Fruit fly (Drosophila melanogaster) whole organism, prepupa: Measurements from ENCODE around the gene T48.
A peak's percentile ranks its signal among the peaks of the same experiment; 100 is the strongest.

Experiments
- CG10631 ChIP-seq: fragments of 200-800 bp; sonication (Bioruptor generic); optimal IDR thresholded peaks from 2 replicates; lab custom pipeline; 2016; ENCODE audit warnings: missing biosample characterization, missing genetic modification characterization
- CG10669 ChIP-seq: fragments of 200-800 bp; sonication (Bioruptor generic); optimal IDR thresholded peaks from 3 replicates; lab custom pipeline; 2018; ENCODE audit warnings: missing biosample characterization, mild to moderate bottlenecking, missing genetic modification characterization, moderate library complexity
- CG11294 ChIP-seq: fragments of 200-800 bp; sonication (Bioruptor generic); IDR thresholded peaks from 2 replicates; pipeline ENCODE4 v1.3.6; 2022; ENCODE audit warnings: missing biosample characterization, missing genetic modification characterization
- CG11762 ChIP-seq: fragments of 200-800 bp; sonication (Bioruptor generic); optimal IDR thresholded peaks from 3 replicates; lab custom pipeline; 2016; ENCODE audit warnings: missing biosample characterization, missing genetic modification characterization; ENCODE audit not compliant: insufficient read depth
- CG11902 ChIP-seq: fragments of 200-800 bp; sonication (Bioruptor generic); optimal IDR thresholded peaks from 3 replicates; lab custom pipeline; 2016; ENCODE audit warnings: missing biosample characterization, missing genetic modification characterization
- CG15336 ChIP-seq: fragments of 200-800 bp; sonication (Bioruptor generic); IDR thresholded peaks from 2 replicates; pipeline ENCODE4 v1.3.6; 2022; ENCODE audit warnings: missing biosample characterization, missing genetic modification characterization
- CG3032 ChIP-seq: fragments of 200-800 bp; optimal IDR thresholded peaks from 2 replicates; lab custom pipeline; 2019; ENCODE audit warnings: missing biosample characterization, mild to moderate bottlenecking, missing genetic modification characterization, moderate library complexity
- CG31627 ChIP-seq: fragments of 200-800 bp; sonication (Bioruptor generic); optimal IDR thresholded peaks from 3 replicates; lab custom pipeline; 2016; ENCODE audit warnings: missing biosample characterization, missing genetic modification characterization
- CG3919 ChIP-seq: fragments of 200-800 bp; sonication (Bioruptor generic); optimal IDR thresholded peaks from 3 replicates; lab custom pipeline; 2016; ENCODE audit warnings: missing biosample characterization, missing genetic modification characterization
- CG4318 ChIP-seq: fragments of 200-800 bp; sonication (Bioruptor generic); optimal IDR thresholded peaks from 3 replicates; lab custom pipeline; 2017; ENCODE audit warnings: missing biosample characterization, mild to moderate bottlenecking, missing genetic modification characterization
- CG6163 ChIP-seq: fragments of 200-800 bp; sonication (Bioruptor generic); IDR thresholded peaks from 3 replicates; pipeline ENCODE4 v1.3.6; 2022; ENCODE audit warnings: missing biosample characterization, missing genetic modification characterization
- CG6276 ChIP-seq: fragments of 200-800 bp; sonication (Bioruptor generic); optimal IDR thresholded peaks from 2 replicates; lab custom pipeline; 2017; ENCODE audit warnings: missing biosample characterization, mild to moderate bottlenecking, missing genetic modification characterization
- CG6808 ChIP-seq: fragments of 200-800 bp; sonication (Bioruptor generic); optimal IDR thresholded peaks from 3 replicates; lab custom pipeline; 2017; ENCODE audit warnings: missing biosample characterization, missing genetic modification characterization, mild to moderate bottlenecking, moderate library complexity, missing genetic modification reagents
- CG6854 ChIP-seq: fragments of 200-800 bp; sonication (Bioruptor generic); optimal IDR thresholded peaks from 2 replicates; lab custom pipeline; 2017; ENCODE audit warnings: missing biosample characterization, mild to moderate bottlenecking, missing genetic modification characterization
- CG7368 ChIP-seq: fragments of 200-800 bp; sonication (Bioruptor generic); optimal IDR thresholded peaks from 3 replicates; lab custom pipeline; 2016; ENCODE audit warnings: missing biosample characterization, missing genetic modification characterization
- CG8319 ChIP-seq: fragments of 200-800 bp; sonication (Bioruptor generic); optimal IDR thresholded peaks from 3 replicates; lab custom pipeline; 2016; ENCODE audit warnings: missing biosample characterization, missing genetic modification characterization
- CG9139 ChIP-seq: fragments of 200-800 bp; sonication (Bioruptor generic); optimal IDR thresholded peaks from 3 replicates; lab custom pipeline; 2017; ENCODE audit warnings: missing biosample characterization, mild to moderate bottlenecking, missing genetic modification characterization
- Eip75B ChIP-seq: fragments of 200-800 bp; sonication (Bioruptor generic); optimal IDR thresholded peaks from 3 replicates; lab custom pipeline; 2016; ENCODE audit warnings: missing biosample characterization, missing genetic modification characterization
- Eip78C ChIP-seq: fragments of 200-800 bp; sonication (Bioruptor generic); peaks from one replicate; lab custom pipeline; 2016; ENCODE audit warnings: missing biosample characterization, missing genetic modification characterization
- Eip93F ChIP-seq: fragments of 200-800 bp; sonication (Bioruptor generic); optimal IDR thresholded peaks from 2 replicates; lab custom pipeline; 2016; ENCODE audit warnings: missing biosample characterization, mild to moderate bottlenecking, missing genetic modification characterization
- Ets21C ChIP-seq: fragments of 200-800 bp; sonication (Bioruptor generic); optimal IDR thresholded peaks from 3 replicates; lab custom pipeline; 2016; ENCODE audit warnings: missing biosample characterization, missing genetic modification characterization
- Ets96B ChIP-seq: fragments of 200-800 bp; optimal IDR thresholded peaks from 2 replicates; lab custom pipeline; 2019; ENCODE audit warnings: missing biosample characterization, mild to moderate bottlenecking, missing genetic modification characterization, moderate library complexity
- Gug ChIP-seq: fragments of 200-800 bp; sonication (Bioruptor generic); IDR thresholded peaks from 2 replicates; pipeline ENCODE4 v1.3.6; 2022; ENCODE audit warnings: missing biosample characterization, missing genetic modification characterization
- Hr4 ChIP-seq: fragments of 200-800 bp; sonication (Bioruptor generic); optimal IDR thresholded peaks from 3 replicates; lab custom pipeline; 2016; ENCODE audit warnings: missing biosample characterization, missing genetic modification characterization
- Lpt ChIP-seq: fragments of 200-800 bp; sonication (Bioruptor generic); optimal IDR thresholded peaks from 3 replicates; lab custom pipeline; 2016; ENCODE audit warnings: missing biosample characterization, missing genetic modification characterization
- Sox102F ChIP-seq: fragments of 200-800 bp; sonication (Bioruptor generic); optimal IDR thresholded peaks from 2 replicates; lab custom pipeline; 2016; ENCODE audit warnings: missing biosample characterization, mild to moderate bottlenecking, missing genetic modification characterization
- Sox14 ChIP-seq: fragments of 200-800 bp; sonication (Bioruptor generic); optimal IDR thresholded peaks from 3 replicates; lab custom pipeline; 2016; ENCODE audit warnings: missing biosample characterization, missing genetic modification characterization
- acj6 ChIP-seq: fragments of 200-800 bp; sonication (Bioruptor generic); optimal IDR thresholded peaks from 3 replicates; lab custom pipeline; 2016; ENCODE audit warnings: missing biosample characterization, missing genetic modification characterization
- cyc ChIP-seq: fragments of 200-800 bp; sonication (Bioruptor generic); optimal IDR thresholded peaks from 3 replicates; lab custom pipeline; 2016; ENCODE audit warnings: missing biosample characterization, missing genetic modification characterization
- dac ChIP-seq: fragments of 200-800 bp; sonication (Bioruptor generic); optimal IDR thresholded peaks from 2 replicates; lab custom pipeline; 2017; ENCODE audit warnings: missing biosample characterization, mild to moderate bottlenecking, missing genetic modification characterization
- dsx ChIP-seq: fragments of 200-800 bp; optimal IDR thresholded peaks from 3 replicates; lab custom pipeline; 2019; ENCODE audit warnings: missing biosample characterization, mild to moderate bottlenecking, missing genetic modification characterization, moderate library complexity; ENCODE audit not compliant: poor library complexity, severe bottlenecking
- eg ChIP-seq: fragments of 200-800 bp; sonication (Bioruptor generic); IDR thresholded peaks from 3 replicates; pipeline ENCODE4 v1.3.6; 2022; ENCODE audit warnings: missing biosample characterization, missing genetic modification characterization
- esn ChIP-seq: fragments of 200-800 bp; sonication (Bioruptor generic); optimal IDR thresholded peaks from 2 replicates; lab custom pipeline; 2016; ENCODE audit warnings: missing biosample characterization, mild to moderate bottlenecking, missing genetic modification characterization, moderate library complexity
- fd59A ChIP-seq: fragments of 200-800 bp; sonication (Bioruptor generic); optimal IDR thresholded peaks from 2 replicates; lab custom pipeline; 2017; ENCODE audit warnings: missing biosample characterization, mild to moderate bottlenecking, missing genetic modification characterization, missing genetic modification reagents
- lz ChIP-seq: fragments of 200-800 bp; sonication (Bioruptor generic); optimal IDR thresholded peaks from 3 replicates; lab custom pipeline; 2016; ENCODE audit warnings: missing biosample characterization, missing genetic modification characterization
- pdm3 ChIP-seq: fragments of 200-800 bp; sonication (Bioruptor generic); optimal IDR thresholded peaks from 3 replicates; lab custom pipeline; 2016; ENCODE audit warnings: missing biosample characterization, missing genetic modification characterization
- spab ChIP-seq: fragments of 200-800 bp; sonication (Bioruptor generic); optimal IDR thresholded peaks from 2 replicates; lab custom pipeline; 2017; ENCODE audit warnings: missing biosample characterization, mild to moderate bottlenecking, missing genetic modification characterization, missing genetic modification reagents
- ss ChIP-seq, 2 experiments: fragments of 200-800 bp; sonication (Bioruptor generic); optimal IDR thresholded peaks; 2 replicates in 1 of 2; 3 replicates in 1 of 2; lab custom pipeline; 2017 to 2018; ENCODE audit warnings: mild to moderate bottlenecking in 2 of 2, missing biosample characterization in 2 of 2, missing genetic modification characterization in 2 of 2, moderate library complexity in 1 of 2
- svp ChIP-seq: fragments of 200-800 bp; sonication (Bioruptor generic); peaks from one replicate; lab custom pipeline; 2016; ENCODE audit warnings: missing biosample characterization, missing genetic modification characterization

The T48 gene

DNA sequence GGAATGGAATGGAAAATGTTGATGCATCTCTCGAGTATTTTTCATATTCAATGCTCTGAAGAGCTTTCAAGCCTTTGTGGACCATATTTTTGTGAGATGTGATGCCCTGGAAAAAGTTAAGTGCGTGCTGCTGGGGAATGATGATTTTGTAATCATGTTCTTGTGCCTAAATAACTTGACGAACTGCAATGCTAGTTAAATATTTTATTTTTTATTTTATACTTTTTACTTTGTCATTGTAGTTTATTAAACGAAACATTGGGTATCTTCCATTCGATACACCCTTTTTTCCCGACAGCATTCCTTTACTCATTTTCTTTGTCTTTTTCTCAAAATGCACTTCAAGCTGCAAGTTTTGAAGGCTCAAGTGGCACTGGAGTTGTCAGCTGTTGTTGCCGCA, 18.4 kb downstream of the T48 start (continued):
- TF ChIP-seq CG9139 (GFP tag; lab: Kevin White, UChicago) (no peak), fd59A (GFP tag; lab: Kevin White, UChicago) (no peak), acj6 (peak; percentile 62), eg (GFP tag; lab: Robert Waterston, UW) (peak; percentile 67), CG10669 (peak; percentile 22), CG11902 (GFP tag; lab: Kevin White, UChicago) (peak; percentile 24), CG8319 (peak; percentile 18), cyc (peak; percentile 29), CG6854 (GFP tag; lab: Kevin White, UChicago) (no peak), spab (GFP tag; lab: Kevin White, UChicago) (no peak), Ets21C (no peak), CG6808 (GFP tag; lab: Kevin White, UChicago) (no peak), CG11762 (GFP tag; lab: Kevin White, UChicago) (peak; percentile 5), CG3032 (tag; lab: Kevin White, UChicago) (no peak), CG11294 (GFP tag; lab: Robert Waterston, UW) (0 out of 2 replicates have a peak, but pooled peaks have one; percentile 20), CG7368 (GFP tag; lab: Kevin White, UChicago) (peak; percentile 13), CG6163 (peak; percentile 50; the same call in 1 of the 3 replicates), CG4318 (peak; percentile 16), Eip78C (GFP tag; lab: Kevin White, UChicago) (peak; percentile 85), CG31627 (GFP tag; lab: Kevin White, UChicago) (peak; percentile 25), pdm3 (peak; percentile 57), Sox14 (GFP tag; lab: Kevin White, UChicago) (peak; percentile 39), CG6276 (GFP tag; lab: Kevin White, UChicago) (no peak), ss (GFP tag; optimal IDR thresholded peaks at IDR 0.05; lab: Kevin White, UChicago) (no peak), esn (peak; percentile 52), Eip75B (GFP tag; lab: Kevin White, UChicago) (peak; percentile 26), Ets96B (tag; lab: Kevin White, UChicago) (peak; percentile 27), Hr4 (GFP tag; lab: Kevin White, UChicago) (peak; percentile 61), Sox102F (GFP tag; lab: Kevin White, UChicago) (peak; percentile 53), dsx (GFP tag; lab: Kevin White, UChicago) (no peak), Eip93F (GFP tag; lab: Kevin White, UChicago) (no peak), lz (peak; percentile 31), Gug (GFP tag; lab: Robert Waterston, UW) (peak; percentile 35; the same call in 1 of the 2 replicates), Lpt (peak; percentile 28), svp (GFP tag; lab: Kevin White, UChicago) (no peak), dac (no peak)

DNA sequence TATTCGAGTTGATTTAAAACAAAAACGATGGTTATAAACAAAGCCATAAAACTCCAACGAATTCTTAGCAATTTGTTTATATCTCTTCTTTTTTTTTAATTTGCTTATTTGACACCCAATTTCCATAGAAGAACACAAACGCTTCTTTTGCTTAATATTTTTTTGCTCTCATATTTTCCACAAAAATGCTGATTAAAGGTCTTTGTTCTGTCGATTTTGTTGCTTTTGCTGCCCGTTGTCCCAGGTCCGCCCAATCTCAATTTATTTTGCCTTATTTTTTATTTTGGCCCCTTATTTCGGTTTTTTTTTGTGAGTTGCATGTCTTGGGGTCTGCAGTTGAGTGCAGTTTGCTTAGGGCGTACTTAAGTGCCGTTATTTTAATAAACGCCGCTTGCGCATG, 24.5 kb downstream of the T48 start:
- peak; percentile 60 for TF ChIP-seq CG6854 (GFP tag; lab: Kevin White, UChicago)
- no peak for TF ChIP-seq dac

DNA sequence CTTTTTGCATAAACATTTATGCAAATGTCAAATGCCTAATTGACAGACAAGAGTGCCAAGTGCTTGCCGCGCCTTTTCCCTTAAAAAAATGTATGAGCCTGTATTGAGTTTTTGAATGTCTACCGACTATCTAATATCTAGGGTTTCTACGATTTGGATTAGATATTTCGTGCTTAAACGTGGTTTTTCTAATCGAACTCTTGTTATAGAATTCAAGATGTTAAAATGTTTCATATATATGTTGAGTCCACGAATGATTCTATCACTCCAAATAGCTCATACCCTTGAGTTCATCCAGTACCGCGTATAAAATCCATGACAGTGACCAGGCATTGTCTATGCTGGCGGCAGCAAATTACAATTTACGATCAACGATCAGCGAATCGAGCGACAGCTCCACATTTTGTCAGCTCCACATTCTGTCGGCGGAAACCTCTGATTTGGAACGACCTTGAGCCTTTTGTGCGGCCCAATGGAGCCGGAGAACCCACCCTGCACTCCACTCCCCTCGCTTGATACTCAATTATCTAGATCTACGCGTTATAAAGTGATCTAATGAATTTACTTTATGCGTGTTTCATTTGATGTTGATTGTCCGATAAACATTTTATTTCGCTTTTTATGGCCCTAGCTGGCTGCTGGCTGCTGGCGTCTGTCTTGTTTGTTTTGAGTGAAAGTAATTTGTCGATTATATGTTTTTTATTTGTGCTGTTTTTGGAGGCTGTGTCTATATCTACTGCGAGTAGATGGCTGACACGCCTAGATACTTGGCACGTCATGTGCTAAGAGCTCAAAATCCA, 25.4 kb downstream of the T48 start:
- peak; percentile 22; the same call in 1 of the 3 replicates for TF ChIP-seq CG6163
- no peak for TF ChIP-seq pdm3
- no peak for TF ChIP-seq CG11762 (GFP tag; lab: Kevin White, UChicago)
- no peak for TF ChIP-seq CG10631 (GFP tag; lab: Kevin White, UChicago)
- no peak for TF ChIP-seq CG3919 (GFP tag; lab: Kevin White, UChicago)
- TF ChIP-seq CG3032 (tag; lab: Kevin White, UChicago), result no peak
- TF ChIP-seq lz, result no peak
- no peak for TF ChIP-seq fd59A (GFP tag; lab: Kevin White, UChicago)
- TF ChIP-seq CG15336 (GFP tag; lab: Robert Waterston, UW), result 0 out of 2 replicates have a peak, but pooled peaks have one; percentile 27
- no peak for TF ChIP-seq eg (GFP tag; lab: Robert Waterston, UW)
- no peak for TF ChIP-seq CG4318
- TF ChIP-seq Eip93F (GFP tag; lab: Kevin White, UChicago), result no peak
- TF ChIP-seq dsx (GFP tag; lab: Kevin White, UChicago), result no peak
- TF ChIP-seq, all 60 proteins: peak for 2
